Worm (Caenorhabditis elegans) whole organism, L3 larva: ENCODE results near the gene lon-8.

Source experiments
- pha-4 ChIP-seq: fragments of 150-350 bp; optimal IDR thresholded peaks from 2 replicates; lab custom pipeline; 2014; ENCODE audit warnings: missing biosample characterization, missing genetic modification reagents, missing genetic modification characterization
- snpc-4 ChIP-seq: fragments of 150-350 bp; optimal IDR thresholded peaks from 2 replicates; lab custom pipeline; 2014; ENCODE audit warnings: missing biosample characterization, missing genetic modification characterization
- unc-62 ChIP-seq: fragments of 150-350 bp; sonication (generic microtip); optimal IDR thresholded peaks from 4 replicates; lab custom pipeline; 2014; ENCODE audit warnings: missing biosample characterization, missing genetic modification reagents, missing genetic modification characterization

ce11 chrV:18043271-18043670 is 42.1 kb upstream of the lon-8 start, which contains the start of gene ebp-1:
- TF ChIP-seq unc-62 (GFP tag; lab: Kevin White, UChicago) (no peak), snpc-4 (tag; lab: Kevin White, UChicago) (no peak), pha-4 (tag; lab: Kevin White, UChicago) (no peak)
